Worm (Caenorhabditis elegans) whole organism, L4 larva: ENCODE measurements around the gene F37A4.5.
A peak's percentile ranks its signal among the peaks of the same experiment; 100 is the strongest.

ENCODE experiments used
- F26F4.8 ChIP-seq: fragments of 200-800 bp; sonication (Bioruptor generic); conservative IDR thresholded peaks from 2 replicates; pipeline ENCODE4 v1.3.6; 2022; ENCODE audit warnings: missing genetic modification characterization, missing compliant biosample characterization
- Y75B8A.6 ChIP-seq: fragments of 200-800 bp; sonication (Bioruptor generic); IDR thresholded peaks from 2 replicates; pipeline ENCODE4 v1.3.6; 2022; ENCODE audit warnings: missing genetic modification reagents, missing genetic modification characterization, missing compliant biosample characterization
- ZK337.2 ChIP-seq: fragments of 200-800 bp; sonication (Bioruptor generic); IDR thresholded peaks from 2 replicates; pipeline ENCODE4 v1.3.6; 2022; ENCODE audit warnings: missing genetic modification reagents, missing genetic modification characterization, missing compliant biosample characterization
- ama-1 ChIP-seq: fragments of 150-350 bp; optimal IDR thresholded peaks from 2 replicates; lab custom pipeline; 2014; ENCODE audit warnings: inconsistent platforms, mixed read lengths
- attf-4 ChIP-seq: sonication (generic microtip); optimal IDR thresholded peaks from 3 replicates; lab custom pipeline; 2017; ENCODE audit warnings: missing biosample characterization, missing genetic modification characterization
- ceh-20 ChIP-seq: fragments of 200-800 bp; sonication (Bioruptor generic); IDR thresholded peaks from 2 replicates; pipeline ENCODE4 v1.3.6; 2022; ENCODE audit warnings: missing genetic modification reagents, missing genetic modification characterization, missing compliant biosample characterization
- ceh-28 ChIP-seq: fragments of 150-350 bp; optimal IDR thresholded peaks from 2 replicates; lab custom pipeline; 2014; ENCODE audit warnings: missing biosample characterization, missing genetic modification reagents, missing genetic modification characterization
- ceh-62 ChIP-seq: sonication (generic microtip); optimal IDR thresholded peaks from 2 replicates; lab custom pipeline; 2017; ENCODE audit warnings: missing biosample characterization, missing genetic modification characterization
- daf-12 ChIP-seq: fragments of 150-350 bp; optimal IDR thresholded peaks from 2 replicates; lab custom pipeline; 2014; ENCODE audit warnings: missing biosample characterization, missing genetic modification reagents, missing genetic modification characterization
- daf-16 ChIP-seq, 3 experiments: sonication (generic microtip); optimal IDR thresholded peaks; 2 replicates each; lab custom pipeline; 2016 to 2017; ENCODE audit warnings: missing genetic modification characterization in 3 of 3, missing genetic modification reagents in 3 of 3, mild to moderate bottlenecking in 2 of 3, missing compliant biosample characterization in 2 of 3, missing biosample characterization in 1 of 3, moderate library complexity in 1 of 3
- daf-8 ChIP-seq: fragments of 200-800 bp; sonication (Bioruptor generic); IDR thresholded peaks from 2 replicates; pipeline ENCODE4 v1.3.6; 2022; ENCODE audit warnings: missing genetic modification characterization, missing compliant biosample characterization
- dmd-9 ChIP-seq: fragments of 200-800 bp; sonication (Bioruptor generic); IDR thresholded peaks from 2 replicates; pipeline ENCODE4 v1.3.6; 2022; ENCODE audit warnings: missing genetic modification reagents, missing genetic modification characterization, missing compliant biosample characterization
- dpl-1 ChIP-seq: fragments of 150-350 bp; optimal IDR thresholded peaks from 2 replicates; lab custom pipeline; 2014; ENCODE audit warnings: missing biosample characterization, missing genetic modification reagents, missing genetic modification characterization
- duxl-1 ChIP-seq: sonication (generic microtip); optimal IDR thresholded peaks from 2 replicates; lab custom pipeline; 2016; ENCODE audit warnings: mild to moderate bottlenecking, missing genetic modification characterization, moderate library complexity, missing compliant biosample characterization; ENCODE audit not compliant: poor library complexity
- gei-8 ChIP-seq: fragments of 200-800 bp; sonication (Bioruptor generic); optimal IDR thresholded peaks from 2 replicates; lab custom pipeline; 2018; ENCODE audit warnings: mild to moderate bottlenecking, missing genetic modification characterization, missing compliant biosample characterization
- hif-1 ChIP-seq, 2 experiments: sonication (generic microtip); optimal IDR thresholded peaks; 2 replicates each; lab custom pipeline; 2016 to 2017; ENCODE audit warnings: missing compliant biosample characterization in 2 of 2, missing genetic modification characterization in 2 of 2, missing genetic modification reagents in 2 of 2, missing genotype in 2 of 2, mild to moderate bottlenecking in 1 of 2
- hlh-11 ChIP-seq: fragments of 200-800 bp; sonication (Bioruptor generic); optimal IDR thresholded peaks from 2 replicates; lab custom pipeline; 2018; ENCODE audit warnings: mild to moderate bottlenecking, missing genetic modification characterization, missing compliant biosample characterization
- lin-1 ChIP-seq: fragments of 200-800 bp; sonication (Bioruptor generic); IDR thresholded peaks from 2 replicates; pipeline ENCODE4 v1.3.6; 2022; ENCODE audit warnings: missing genetic modification reagents, missing genetic modification characterization, missing compliant biosample characterization
- lin-13 ChIP-seq: fragments of 150-350 bp; optimal IDR thresholded peaks from 2 replicates; lab custom pipeline; 2014; ENCODE audit warnings: missing biosample characterization, missing genetic modification reagents, missing genetic modification characterization
- lin-38 ChIP-seq: fragments of 200-800 bp; sonication (Bioruptor generic); IDR thresholded peaks from 2 replicates; pipeline ENCODE4 v1.3.6; 2022; ENCODE audit warnings: missing genetic modification reagents, missing genetic modification characterization, missing compliant biosample characterization
- madf-9 ChIP-seq: fragments of 200-800 bp; sonication (Bioruptor generic); conservative IDR thresholded peaks from 2 replicates; pipeline ENCODE4 v1.3.6; 2022; ENCODE audit warnings: missing genetic modification reagents, missing genetic modification characterization, missing compliant biosample characterization
- mdl-1 ChIP-seq, 2 experiments: fragments of 150-350 bp in 1 of 2; sonication (generic microtip) in 1 of 2; optimal IDR thresholded peaks; 2 replicates each; lab custom pipeline; 2014 to 2017; ENCODE audit warnings: missing biosample characterization in 2 of 2, missing genetic modification characterization in 2 of 2
- mdt-29 ChIP-seq: fragments of 200-800 bp; sonication (Bioruptor generic); IDR thresholded peaks from 2 replicates; pipeline ENCODE4 v1.3.6; 2022; ENCODE audit warnings: missing genetic modification reagents, missing genetic modification characterization, missing compliant biosample characterization
- mes-2 ChIP-seq: sonication (generic microtip); optimal IDR thresholded peaks from 2 replicates; lab custom pipeline; 2016; ENCODE audit warnings: missing genotype, mild to moderate bottlenecking, missing genetic modification characterization, missing compliant biosample characterization; ENCODE audit not compliant: poor library complexity, severe bottlenecking
- mxl-3 ChIP-seq: fragments of 200-800 bp; sonication (Bioruptor generic); optimal IDR thresholded peaks from 2 replicates; lab custom pipeline; 2018; ENCODE audit warnings: mild to moderate bottlenecking, missing genetic modification characterization, missing compliant biosample characterization
- nhr-237 ChIP-seq: sonication (generic microtip); optimal IDR thresholded peaks from 2 replicates; lab custom pipeline; 2017; ENCODE audit warnings: missing biosample characterization, missing genetic modification characterization
- nhr-41 ChIP-seq: fragments of 200-800 bp; sonication (Bioruptor generic); IDR thresholded peaks from 2 replicates; pipeline ENCODE4 v1.3.6; 2022; ENCODE audit warnings: missing genetic modification reagents, missing genetic modification characterization, missing compliant biosample characterization
- nhr-42 ChIP-seq: fragments of 200-800 bp; sonication (Bioruptor generic); IDR thresholded peaks from 2 replicates; pipeline ENCODE4 v1.3.6; 2022; ENCODE audit warnings: missing genetic modification characterization, missing compliant biosample characterization
- nhr-48 ChIP-seq: sonication (generic microtip); optimal IDR thresholded peaks from 2 replicates; lab custom pipeline; 2016; ENCODE audit warnings: mild to moderate bottlenecking, missing genetic modification characterization, missing compliant biosample characterization
- nhr-76 ChIP-seq: fragments of 150-350 bp; optimal IDR thresholded peaks from 2 replicates; lab custom pipeline; 2014; ENCODE audit warnings: missing biosample characterization, missing genetic modification characterization
- pha-4 ChIP-seq, 2 experiments: fragments of 150-350 bp in 1 of 2; fragments of 200-800 bp in 1 of 2; sonication (Bioruptor generic) in 1 of 2; IDR thresholded peaks in 1 of 2; optimal IDR thresholded peaks in 1 of 2; 2 replicates each; pipeline versions ENCODE4 v1.3.6 to Lab custom; 2014 to 2022; ENCODE audit warnings: missing genetic modification characterization in 2 of 2, missing genetic modification reagents in 2 of 2, missing biosample characterization in 1 of 2, missing compliant biosample characterization in 1 of 2
- saeg-2 ChIP-seq: fragments of 200-800 bp; sonication (Bioruptor generic); IDR thresholded peaks from 2 replicates; pipeline ENCODE4 v1.3.6; 2022; ENCODE audit warnings: missing genetic modification reagents, missing genetic modification characterization, missing compliant biosample characterization
- sdz-12 ChIP-seq: fragments of 200-800 bp; sonication (Bioruptor generic); optimal IDR thresholded peaks from 2 replicates; lab custom pipeline; 2018; ENCODE audit warnings: mild to moderate bottlenecking, missing genetic modification characterization, missing compliant biosample characterization
- snpc-1.2 ChIP-seq: fragments of 200-800 bp; sonication (Bioruptor generic); IDR thresholded peaks from 2 replicates; pipeline ENCODE4 v1.3.6; 2022; ENCODE audit warnings: missing genetic modification reagents, missing genetic modification characterization, missing compliant biosample characterization
- spr-3 ChIP-seq: fragments of 200-800 bp; sonication (Bioruptor generic); optimal IDR thresholded peaks from 2 replicates; lab custom pipeline; 2018; ENCODE audit warnings: mild to moderate bottlenecking, missing genetic modification characterization, missing compliant biosample characterization
- tag-97 ChIP-seq: fragments of 200-800 bp; sonication (Bioruptor generic); IDR thresholded peaks from 2 replicates; pipeline ENCODE4 v1.3.6; 2022; ENCODE audit warnings: missing genetic modification characterization, missing compliant biosample characterization
- unc-62 ChIP-seq, 3 experiments: fragments of 150-350 bp in 1 of 3; sonication (generic microtip); optimal IDR thresholded peaks in 2 of 3; peaks in 1 of 3; 1 replicate in 1 of 3; 2 replicates in 2 of 3; lab custom pipeline; 2014 to 2017; ENCODE audit warnings: missing biosample characterization in 3 of 3, missing genetic modification characterization in 3 of 3, missing genetic modification reagents in 3 of 3, missing genotype in 1 of 3
- vab-7 ChIP-seq: fragments of 200-800 bp; sonication (Bioruptor generic); IDR thresholded peaks from 2 replicates; pipeline ENCODE4 v1.3.6; 2022; ENCODE audit warnings: missing genetic modification reagents, missing genetic modification characterization, missing compliant biosample characterization
- zfp-3 ChIP-seq: fragments of 200-800 bp; sonication (Bioruptor generic); conservative IDR thresholded peaks from 2 replicates; pipeline ENCODE4 v1.3.6; 2022; ENCODE audit warnings: missing genetic modification reagents, missing genetic modification characterization, missing compliant biosample characterization
- zip-2 ChIP-seq: fragments of 150-350 bp; optimal IDR thresholded peaks from 2 replicates; lab custom pipeline; 2014; ENCODE audit warnings: missing biosample characterization, missing genetic modification characterization

The F37A4.5 gene

ce11 chrIII:6723089-6723488 is 11.4 kb downstream of the F37A4.5 start, which contains the start of gene F37A4.1:
TSS of gene F37A4.1 (plus strand) at chrIII:6723389.
- TF ChIP-seq unc-62 (GFP tag; optimal IDR thresholded peaks at IDR 0.05 in 1 of 2; lab: Kevin White, UChicago): no peak
- TF ChIP-seq unc-62 (tag; optimal IDR thresholded peaks at IDR 0.05; lab: Kevin White, UChicago): no peak
- no peak for TF ChIP-seq dpl-1 (GFP tag; lab: Kevin White, UChicago)
- TF ChIP-seq vab-7 (GFP tag; lab: Robert Waterston, UW): no peak
- no peak for TF ChIP-seq attf-4
- no peak for TF ChIP-seq gei-8 (GFP tag; lab: Kevin White, UChicago)
- no peak for TF ChIP-seq ceh-20
- no peak for TF ChIP-seq zip-2 (tag; lab: Kevin White, UChicago)
- TF ChIP-seq daf-8 (GFP tag; lab: Robert Waterston, UW): no peak
- TF ChIP-seq ZK337.2: no peak
- no peak for TF ChIP-seq daf-12 (tag; lab: Kevin White, UChicago)
- no peak for TF ChIP-seq spr-3 (GFP tag; lab: Kevin White, UChicago)
- TF ChIP-seq hlh-11 (tag; lab: Kevin White, UChicago): no peak
- no peak for TF ChIP-seq mxl-3 (GFP tag; lab: Kevin White, UChicago)

- TF ChIP-seq nhr-42 (GFP tag; lab: Robert Waterston, UW): no peak
- TF ChIP-seq lin-38 (GFP tag; lab: Robert Waterston, UW): 0 out of 2 replicates have a peak, but pooled peaks have one; percentile 37
These were observed 13.8 kb downstream of the F37A4.5 start, which contains the start of gene wdr-4 for ce11 chrIII:6725489-6725888. TSS of gene wdr-4 (plus strand) at chrIII:6725789.

- no peak for TF ChIP-seq daf-12 (tag; lab: Kevin White, UChicago)
- TF ChIP-seq Y75B8A.6 (GFP tag; lab: Robert Waterston, UW): no peak
- no peak for TF ChIP-seq nhr-48 (tag; lab: Kevin White, UChicago)
- TF ChIP-seq daf-16 (GFP tag; optimal IDR thresholded peaks at IDR 0.05; lab: Kevin White, UChicago): no peak
- TF ChIP-seq daf-16 (tag; optimal IDR thresholded peaks at IDR 0.05; lab: Kevin White, UChicago): no peak
- TF ChIP-seq vab-7 (GFP tag; lab: Robert Waterston, UW): no peak
- TF ChIP-seq nhr-237 (tag; lab: Kevin White, UChicago): no peak
- TF ChIP-seq saeg-2: no peak
- no peak for TF ChIP-seq ceh-62 (tag; lab: Kevin White, UChicago)
- TF ChIP-seq nhr-76 (tag; lab: Kevin White, UChicago): no peak
- no peak for TF ChIP-seq duxl-1 (tag; lab: Kevin White, UChicago)
- no peak for TF ChIP-seq mdl-1 (tag; optimal IDR thresholded peaks at IDR 0.05; lab: Kevin White, UChicago)
These were observed 18.6 kb downstream of the F37A4.5 start, which contains the start of the genes Y102E9.5 and odr-4 for ce11 chrIII:6730185-6730850. TSS of gene Y102E9.5 (minus strand) at chrIII:6730285. TSS of gene odr-4 (plus strand) at chrIII:6730800.

- TF ChIP-seq hif-1 (tag; optimal IDR thresholded peaks at IDR 0.05; lab: Kevin White, UChicago) (no peak), dpl-1 (GFP tag; lab: Kevin White, UChicago) (peak; percentile 14)
These were observed 19.6 kb downstream of the F37A4.5 start for ce11 chrIII:6731285-6731684.

- TF ChIP-seq mes-2 (tag; lab: Kevin White, UChicago): no peak
- TF ChIP-seq lin-13 (GFP tag; lab: Kevin White, UChicago): no peak
- TF ChIP-seq hlh-11 (tag; lab: Kevin White, UChicago): no peak
- no peak for TF ChIP-seq sdz-12 (GFP tag; lab: Kevin White, UChicago)
- TF ChIP-seq pha-4 (GFP tag; IDR thresholded peaks at IDR 0.05; lab: Robert Waterston, UW): no peak
- no peak for TF ChIP-seq pha-4 (tag; optimal IDR thresholded peaks at IDR 0.05; lab: Kevin White, UChicago)
- TF ChIP-seq zfp-3 (GFP tag; lab: Robert Waterston, UW): no peak
- TF ChIP-seq F26F4.8 (GFP tag; lab: Robert Waterston, UW): no peak
- no peak for TF ChIP-seq snpc-1.2
- TF ChIP-seq gei-8 (GFP tag; lab: Kevin White, UChicago): no peak
- TF ChIP-seq tag-97 (GFP tag; lab: Robert Waterston, UW): no peak
- no peak for TF ChIP-seq madf-9
- TF ChIP-seq ceh-28 (tag; lab: Kevin White, UChicago): no peak
- TF ChIP-seq zip-2 (tag; lab: Kevin White, UChicago): no peak
- TF ChIP-seq dmd-9: no peak
- no peak for TF ChIP-seq nhr-41 (GFP tag; lab: Robert Waterston, UW)
- TF ChIP-seq mdt-29 (GFP tag; lab: Robert Waterston, UW): no peak
- no peak for TF ChIP-seq nhr-42 (GFP tag; lab: Robert Waterston, UW)
- TF ChIP-seq ama-1 (lab: Kevin White, UChicago): no peak
- no peak for TF ChIP-seq nhr-48 (tag; lab: Kevin White, UChicago)
- no peak for TF ChIP-seq lin-1
These were observed 22.7 kb downstream of the F37A4.5 start, which contains the start of gene Y102E9.3 for ce11 chrIII:6734420-6734819. TSS of gene Y102E9.3 (minus strand) at chrIII:6734520.
